Worm (Caenorhabditis elegans) whole organism, L2 larva: ENCODE data around the gene F32D8.11.

Source experiments
- R02D3.7 ChIP-seq: fragments of 150-350 bp; optimal IDR thresholded peaks from 2 replicates; lab custom pipeline; 2014; ENCODE audit warnings: missing biosample characterization, missing genetic modification characterization
- nhr-12 ChIP-seq: fragments of 150-350 bp; optimal IDR thresholded peaks from 2 replicates; lab custom pipeline; 2014; ENCODE audit warnings: missing biosample characterization, missing genetic modification characterization
- nhr-237 ChIP-seq: fragments of 150-350 bp; optimal IDR thresholded peaks from 2 replicates; lab custom pipeline; 2014; ENCODE audit warnings: missing biosample characterization, missing genetic modification characterization
- ztf-11 ChIP-seq: sonication (generic microtip); optimal IDR thresholded peaks from 2 replicates; lab custom pipeline; 2017; ENCODE audit warnings: missing biosample characterization, missing genetic modification characterization

DNA sequence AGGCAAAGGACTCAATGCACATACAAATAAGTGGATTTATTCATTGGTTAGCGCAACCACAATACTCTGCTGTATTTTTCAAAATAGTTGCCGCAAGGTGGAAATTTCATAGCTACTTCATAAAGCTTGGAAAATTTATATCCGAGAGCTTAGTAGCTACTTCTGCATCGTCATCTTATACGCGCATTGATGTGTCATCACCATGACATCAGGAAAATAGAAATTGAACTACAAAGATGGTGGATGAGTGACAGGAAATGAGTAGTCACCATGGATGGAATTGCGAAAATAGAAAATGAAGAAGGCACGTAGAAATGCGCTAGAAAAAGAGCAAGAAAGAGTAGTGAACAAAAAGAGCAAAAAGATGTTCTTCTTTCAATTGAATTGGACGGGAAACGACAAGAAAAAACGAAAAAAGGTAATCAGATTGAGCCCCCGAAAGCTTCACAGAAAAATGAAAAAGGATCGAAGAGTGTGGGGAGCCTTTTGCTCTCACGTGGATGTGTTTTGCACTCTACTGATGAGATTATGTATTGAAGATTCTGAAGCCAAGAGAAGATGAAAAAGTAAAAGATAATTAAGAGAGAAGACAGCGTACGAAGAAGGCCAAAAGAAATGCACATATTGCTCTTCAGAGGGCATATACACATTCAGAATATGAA is 13.9 kb downstream of the F32D8.11 start:
- TF ChIP-seq R02D3.7 (tag; lab: Kevin White, UChicago) (no peak), ztf-11 (tag; lab: Kevin White, UChicago) (no peak), nhr-237 (tag; lab: Kevin White, UChicago) (no peak), nhr-12 (tag; lab: Kevin White, UChicago) (no peak)
